Fruit fly (Drosophila melanogaster) Kc167 (cell line): ENCODE data around the gene CG13919.

ENCODE experiments used
- Myc ChIP-seq: fragments of >200 bp; optimal IDR thresholded peaks from 2 replicates; lab custom pipeline; 2017; ENCODE audit warnings: missing external identifiers
- Sin3A ChIP-seq: fragments of >200 bp; optimal IDR thresholded peaks from 2 replicates; lab custom pipeline; 2018; ENCODE audit warnings: missing external identifiers
- h ChIP-seq: fragments of >200 bp; optimal IDR thresholded peaks from 3 replicates; lab custom pipeline; 2018; ENCODE audit warnings: missing external identifiers
- insv ChIP-seq: fragments of >200 bp; optimal IDR thresholded peaks from 3 replicates; lab custom pipeline; 2018; ENCODE audit warnings: missing external identifiers
- psq ChIP-seq: fragments of >200 bp; optimal IDR thresholded peaks from 2 replicates; lab custom pipeline; 2017; ENCODE audit warnings: missing external identifiers
- ttk ChIP-seq: sonication (Bioruptor generic); optimal IDR thresholded peaks from 2 replicates; lab custom pipeline; 2017; ENCODE audit warnings: missing external identifiers

dm6 chr3L:1683091-1683490 lies 37.8 kb downstream of the CG13919 start:
- TF ChIP-seq psq (lab: Kevin White, UChicago) (no peak), insv (lab: Kevin White, UChicago) (no peak), h (lab: Kevin White, UChicago) (no peak), Sin3A (no peak), ttk (lab: Kevin White, UChicago) (no peak), Myc (no peak)
